Worm (Caenorhabditis elegans) whole organism, L3 larva: Measurements from ENCODE around the gene ska-3.

ENCODE experiments used
- R02D3.7 ChIP-seq: fragments of 150-350 bp; optimal IDR thresholded peaks from 2 replicates; lab custom pipeline; 2014; ENCODE audit warnings: missing biosample characterization, missing genetic modification characterization
- ZK546.5 ChIP-seq: sonication (generic microtip); optimal IDR thresholded peaks from 2 replicates; lab custom pipeline; 2017; ENCODE audit warnings: missing biosample characterization, missing genetic modification characterization
- aly-2 ChIP-seq: fragments of 150-350 bp; optimal IDR thresholded peaks from 2 replicates; lab custom pipeline; 2014; ENCODE audit warnings: missing biosample characterization, missing genetic modification characterization
- ama-1 ChIP-seq: fragments of 150-350 bp; optimal IDR thresholded peaks from 2 replicates; lab custom pipeline; 2018
- ceh-16 ChIP-seq: sonication (generic microtip); optimal IDR thresholded peaks from 2 replicates; lab custom pipeline; 2017; ENCODE audit warnings: missing biosample characterization, missing genetic modification characterization
- ceh-28 ChIP-seq: fragments of 150-350 bp; optimal IDR thresholded peaks from 2 replicates; lab custom pipeline; 2014; ENCODE audit warnings: missing biosample characterization, missing genetic modification reagents, missing genetic modification characterization
- ceh-82 ChIP-seq: fragments of 150-350 bp; optimal IDR thresholded peaks from 2 replicates; lab custom pipeline; 2014; ENCODE audit warnings: missing biosample characterization, missing genetic modification characterization
- ceh-9 ChIP-seq: sonication (generic microtip); optimal IDR thresholded peaks from 2 replicates; lab custom pipeline; 2018; ENCODE audit warnings: missing biosample characterization, missing genetic modification characterization
- egl-27 ChIP-seq: sonication (generic microtip); optimal IDR thresholded peaks from 4 replicates; lab custom pipeline; 2017; ENCODE audit warnings: missing biosample characterization, missing genetic modification reagents, missing genetic modification characterization
- egl-5 ChIP-seq: fragments of 150-350 bp; optimal IDR thresholded peaks from 2 replicates; lab custom pipeline; 2017; ENCODE audit warnings: missing biosample characterization, missing genetic modification reagents, missing genetic modification characterization, inconsistent platforms
- elt-2 ChIP-seq: sonication (generic microtip); optimal IDR thresholded peaks from 2 replicates; lab custom pipeline; 2016; ENCODE audit warnings: missing genetic modification reagents, mild to moderate bottlenecking, missing genetic modification characterization, missing compliant biosample characterization
- eor-1 ChIP-seq, 2 experiments: fragments of 150-350 bp; optimal IDR thresholded peaks; 2 replicates each; lab custom pipeline; 2014 to 2018; ENCODE audit warnings: missing biosample characterization in 2 of 2, missing genetic modification characterization in 2 of 2
- fkh-10 ChIP-seq: sonication (generic microtip); optimal IDR thresholded peaks from 2 replicates; lab custom pipeline; 2017; ENCODE audit warnings: missing biosample characterization, missing genetic modification reagents, missing genetic modification characterization
- fkh-2 ChIP-seq: fragments of 150-350 bp; optimal IDR thresholded peaks from 2 replicates; lab custom pipeline; 2014; ENCODE audit warnings: missing biosample characterization, missing genetic modification reagents, missing genetic modification characterization
- fos-1 ChIP-seq: fragments of 150-350 bp; optimal IDR thresholded peaks from 2 replicates; lab custom pipeline; 2014; ENCODE audit warnings: missing biosample characterization, missing genetic modification characterization
- hmg-11 ChIP-seq: sonication (generic microtip); optimal IDR thresholded peaks from 2 replicates; lab custom pipeline; 2016; ENCODE audit warnings: missing genetic modification characterization, missing compliant biosample characterization
- jun-1 ChIP-seq: fragments of 150-350 bp; optimal IDR thresholded peaks from 2 replicates; lab custom pipeline; 2014; ENCODE audit warnings: missing biosample characterization, missing genetic modification reagents, missing genetic modification characterization
- lin-15B ChIP-seq: fragments of 150-350 bp; optimal IDR thresholded peaks from 2 replicates; lab custom pipeline; 2014; ENCODE audit warnings: missing biosample characterization, missing genetic modification characterization
- mdl-1 ChIP-seq: fragments of 150-350 bp; optimal IDR thresholded peaks from 2 replicates; lab custom pipeline; 2014; ENCODE audit warnings: missing biosample characterization, missing genetic modification characterization
- mml-1 ChIP-seq: fragments of 150-350 bp; sonication (generic microtip); optimal IDR thresholded peaks from 3 replicates; lab custom pipeline; 2014; ENCODE audit warnings: missing biosample characterization, missing genetic modification characterization
- nfya-1 ChIP-seq: sonication (generic microtip); optimal IDR thresholded peaks from 2 replicates; lab custom pipeline; 2017; ENCODE audit warnings: missing genetic modification characterization, mild to moderate bottlenecking, missing compliant biosample characterization, antibody characterized with exemption, moderate library complexity; ENCODE audit not compliant: insufficient read depth
- nhr-11 ChIP-seq: fragments of 150-350 bp; optimal IDR thresholded peaks from 2 replicates; lab custom pipeline; 2014; ENCODE audit warnings: missing biosample characterization, missing genetic modification characterization
- nhr-23 ChIP-seq: fragments of 150-350 bp; optimal IDR thresholded peaks from 2 replicates; lab custom pipeline; 2014; ENCODE audit warnings: missing biosample characterization, missing genetic modification reagents, missing genetic modification characterization
- nhr-237 ChIP-seq: fragments of 150-350 bp; optimal IDR thresholded peaks from 2 replicates; lab custom pipeline; 2014; ENCODE audit warnings: missing biosample characterization, missing genetic modification characterization
- nhr-25 ChIP-seq: sonication (generic microtip); optimal IDR thresholded peaks from 2 replicates; lab custom pipeline; 2017; ENCODE audit warnings: missing biosample characterization, missing genetic modification characterization
- nhr-43 ChIP-seq: sonication (generic microtip); optimal IDR thresholded peaks from 2 replicates; lab custom pipeline; 2016; ENCODE audit warnings: mild to moderate bottlenecking, missing genetic modification characterization, missing compliant biosample characterization; ENCODE audit not compliant: poor library complexity, severe bottlenecking
- nhr-67 ChIP-seq: fragments of 150-350 bp; optimal IDR thresholded peaks from 2 replicates; lab custom pipeline; 2014; ENCODE audit warnings: missing biosample characterization, missing genetic modification characterization
- nhr-76 ChIP-seq: fragments of 150-350 bp; sonication (generic microtip); optimal IDR thresholded peaks from 5 replicates; lab custom pipeline; 2014; ENCODE audit warnings: missing biosample characterization, missing genetic modification characterization
- nhr-77 ChIP-seq: fragments of 150-350 bp; optimal IDR thresholded peaks from 2 replicates; lab custom pipeline; 2014; ENCODE audit warnings: missing biosample characterization, missing genetic modification characterization
- pha-4 ChIP-seq: fragments of 150-350 bp; optimal IDR thresholded peaks from 2 replicates; lab custom pipeline; 2014; ENCODE audit warnings: missing biosample characterization, missing genetic modification reagents, missing genetic modification characterization
- pqm-1 ChIP-seq: fragments of 150-350 bp; optimal IDR thresholded peaks from 2 replicates; lab custom pipeline; 2017; ENCODE audit warnings: missing biosample characterization, missing genetic modification characterization, inconsistent platforms
- skn-1 ChIP-seq: fragments of 150-350 bp; optimal IDR thresholded peaks from 2 replicates; lab custom pipeline; 2014; ENCODE audit warnings: missing biosample characterization, missing genetic modification characterization
- snpc-4 ChIP-seq: fragments of 150-350 bp; optimal IDR thresholded peaks from 2 replicates; lab custom pipeline; 2014; ENCODE audit warnings: missing biosample characterization, missing genetic modification characterization
- tbx-2 ChIP-seq: sonication (generic microtip); optimal IDR thresholded peaks from 2 replicates; lab custom pipeline; 2016; ENCODE audit warnings: mild to moderate bottlenecking, missing genetic modification characterization, missing compliant biosample characterization
- unc-39 ChIP-seq: sonication (generic microtip); optimal IDR thresholded peaks from 4 replicates; lab custom pipeline; 2017; ENCODE audit warnings: missing biosample characterization, missing genetic modification characterization
- unc-62 ChIP-seq: fragments of 150-350 bp; sonication (generic microtip); optimal IDR thresholded peaks from 4 replicates; lab custom pipeline; 2014; ENCODE audit warnings: missing biosample characterization, missing genetic modification reagents, missing genetic modification characterization
- zag-1 ChIP-seq: fragments of 150-350 bp; optimal IDR thresholded peaks from 2 replicates; lab custom pipeline; 2014; ENCODE audit warnings: missing biosample characterization, missing genetic modification characterization
- ztf-11 ChIP-seq: fragments of 150-350 bp; optimal IDR thresholded peaks from 2 replicates; lab custom pipeline; 2014; ENCODE audit warnings: missing biosample characterization, missing genetic modification characterization
- ztf-4 ChIP-seq: fragments of 150-350 bp; optimal IDR thresholded peaks from 2 replicates; lab custom pipeline; 2014; ENCODE audit warnings: missing biosample characterization, missing genetic modification characterization

ska-3 gene

ce11 chrIII:5715467-5715866 lies 36.7 kb upstream of the ska-3 start (continued):
- TF ChIP-seq ceh-16 (no peak), jun-1 (peak; percentile 78), snpc-4 (tag; lab: Kevin White, UChicago) (peak; percentile 89), nhr-43 (tag; lab: Kevin White, UChicago) (no peak), nhr-77 (tag; lab: Kevin White, UChicago) (no peak), ceh-9 (no peak), nfya-1 (tag; lab: Kevin White, UChicago) (peak; percentile 90)

DNA sequence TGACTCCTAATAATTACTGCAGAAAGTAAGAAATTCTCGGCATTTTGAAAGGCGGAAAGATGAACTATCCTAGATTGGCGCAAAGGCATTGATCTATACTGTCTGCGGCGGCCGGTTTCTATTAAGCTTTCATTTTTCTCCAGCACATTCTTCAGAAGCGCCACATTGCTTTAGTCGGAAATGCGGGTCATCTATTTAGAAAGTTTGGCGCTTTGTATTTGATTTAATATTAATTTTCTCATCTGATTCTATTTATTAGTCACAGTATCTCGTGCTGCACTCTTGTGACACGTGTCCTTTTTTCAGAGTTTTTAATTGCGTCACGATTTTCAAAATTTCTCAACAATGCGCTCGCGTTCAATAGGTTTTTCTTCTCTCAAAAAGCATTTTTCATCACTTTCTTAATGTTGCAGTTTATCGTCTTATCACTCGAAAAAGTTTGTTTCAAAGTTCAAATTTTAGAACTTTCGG lies 36.2 kb upstream of the ska-3 start:
- no peak for TF ChIP-seq unc-62
- TF ChIP-seq nhr-43 (tag; lab: Kevin White, UChicago) = peak; percentile 76
- peak; percentile 59 for TF ChIP-seq ama-1
- no peak for TF ChIP-seq unc-39 (tag; lab: Kevin White, UChicago)
- peak; percentile 55 for TF ChIP-seq ztf-4 (tag; lab: Kevin White, UChicago)

- TF ChIP-seq lin-15B (tag; lab: Kevin White, UChicago) (no peak), elt-2 (tag; lab: Kevin White, UChicago) (peak; percentile 17), nhr-77 (tag; lab: Kevin White, UChicago) (peak; percentile 54)
Measured at ce11 chrIII:5714230-5714983, 35.6 kb upstream of the ska-3 start, which contains the start of gene arf-1. arf-1 (plus strand) TSS chrIII:5714886.

DNA sequence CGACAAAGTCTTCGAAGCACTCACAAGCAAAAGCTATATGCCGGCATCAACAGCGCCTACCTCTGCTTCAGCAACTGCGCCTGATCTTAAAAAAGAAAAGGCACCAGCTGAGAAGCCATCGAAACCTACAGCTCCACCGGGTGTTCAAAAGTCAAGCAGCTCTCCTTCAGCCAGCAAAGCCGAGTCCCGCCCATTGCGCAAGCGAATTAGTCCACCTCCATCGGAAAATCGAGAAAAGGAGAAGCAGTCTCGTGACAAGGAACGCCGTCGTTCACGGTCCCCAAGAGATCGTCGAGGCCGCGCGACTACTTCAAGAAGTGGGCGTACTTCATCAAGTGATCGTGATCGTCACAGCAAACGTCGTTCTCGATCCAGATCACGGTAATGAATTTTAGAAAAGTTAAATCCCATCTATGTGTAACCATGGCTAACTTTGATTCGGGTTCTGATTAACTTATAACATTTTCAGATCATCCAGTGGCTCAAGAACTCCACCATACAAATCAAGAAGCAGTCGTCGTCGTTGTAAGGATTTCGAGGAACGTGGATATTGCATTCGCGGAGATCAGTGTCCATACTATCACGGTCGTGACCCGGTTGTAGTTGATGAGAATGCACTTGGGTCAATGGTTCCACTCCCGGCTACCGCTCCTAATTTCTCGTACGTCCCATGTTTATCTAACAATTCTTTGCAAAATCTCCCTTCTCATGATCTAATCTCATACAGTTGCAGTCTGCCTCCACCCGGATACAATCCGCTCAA lies 33.3 kb upstream of the ska-3 start:
- TF ChIP-seq nhr-25 (no peak), ceh-82 (tag; lab: Kevin White, UChicago) (no peak), egl-27 (tag; lab: Kevin White, UChicago) (no peak), nhr-67 (tag; lab: Kevin White, UChicago) (no peak), R02D3.7 (tag; lab: Kevin White, UChicago) (no peak), zag-1 (tag; lab: Kevin White, UChicago) (no peak), nhr-237 (no peak), mml-1 (no peak), unc-39 (tag; lab: Kevin White, UChicago) (no peak), fkh-2 (tag; lab: Kevin White, UChicago) (no peak), eor-1 (tag; optimal IDR thresholded peaks at IDR 0.05; lab: Kevin White, UChicago) (no peak), pqm-1 (no peak), skn-1 (tag; lab: Kevin White, UChicago) (no peak), nhr-23 (no peak), unc-62 (no peak), ztf-4 (tag; lab: Kevin White, UChicago) (no peak)

- no peak for TF ChIP-seq fkh-10 (GFP tag; lab: Kevin White, UChicago)
- no peak for TF ChIP-seq unc-39 (tag; lab: Kevin White, UChicago)
- TF ChIP-seq snpc-4 (tag; lab: Kevin White, UChicago) = no peak
- TF ChIP-seq pha-4 = peak; percentile 8
- no peak for TF ChIP-seq nhr-76 (tag; lab: Kevin White, UChicago)
- no peak for TF ChIP-seq jun-1
- TF ChIP-seq ceh-28 = no peak
- no peak for TF ChIP-seq skn-1 (tag; lab: Kevin White, UChicago)
Measured at ce11 chrIII:5711242-5711641, 32.4 kb upstream of the ska-3 start, which contains the start of gene rbm-26. rbm-26 (plus strand) TSS chrIII:5711542.

ce11 chrIII:5710676-5711075 lies 31.9 kb upstream of the ska-3 start:
- TF ChIP-seq ZK546.5 (tag; lab: Kevin White, UChicago) = no peak
- peak; percentile 5 for TF ChIP-seq hmg-11 (tag; lab: Kevin White, UChicago)
- no peak for TF ChIP-seq mml-1
- TF ChIP-seq aly-2 (tag; lab: Kevin White, UChicago) = no peak
- peak; percentile 45 for TF ChIP-seq ama-1
- peak; percentile 66 for TF ChIP-seq nhr-25
- TF ChIP-seq tbx-2 (tag; lab: Kevin White, UChicago) = no peak
- TF ChIP-seq mdl-1 = no peak
- TF ChIP-seq ceh-82 (tag; lab: Kevin White, UChicago) = no peak
- TF ChIP-seq pha-4 = no peak
- TF ChIP-seq nhr-77 (tag; lab: Kevin White, UChicago) = no peak
- TF ChIP-seq skn-1 (tag; lab: Kevin White, UChicago) = peak; percentile 18
- TF ChIP-seq eor-1 (tag; optimal IDR thresholded peaks at IDR 0.05; lab: Kevin White, UChicago) = no peak
- TF ChIP-seq unc-39 (tag; lab: Kevin White, UChicago) = no peak
- TF ChIP-seq fos-1 (tag; lab: Kevin White, UChicago) = no peak
- no peak for TF ChIP-seq fkh-10 (GFP tag; lab: Kevin White, UChicago)
- no peak for TF ChIP-seq egl-5 (tag; lab: Kevin White, UChicago)
- TF ChIP-seq ztf-11 (tag; lab: Kevin White, UChicago) = no peak
- no peak for TF ChIP-seq nhr-237
- no peak for TF ChIP-seq nhr-11
- peak; percentile 49 for TF ChIP-seq pqm-1
- no peak for TF ChIP-seq egl-27 (tag; lab: Kevin White, UChicago)
- no peak for TF ChIP-seq snpc-4 (tag; lab: Kevin White, UChicago)
